Worm (Caenorhabditis elegans) whole organism, late embryonic: ENCODE results near the gene C35C5.10.

Experiments
- F13H6.1 ChIP-seq: sonication (generic microtip); optimal IDR thresholded peaks from 2 replicates; lab custom pipeline; 2016; ENCODE audit warnings: missing genetic modification characterization, missing compliant biosample characterization
- K09A11.1 ChIP-seq: sonication (generic microtip); optimal IDR thresholded peaks from 2 replicates; lab custom pipeline; 2017; ENCODE audit warnings: antibody characterized with exemption, mild to moderate bottlenecking, missing genetic modification characterization, missing compliant biosample characterization; ENCODE audit not compliant: insufficient read depth
- ceh-31 ChIP-seq: sonication (generic microtip); optimal IDR thresholded peaks from 2 replicates; lab custom pipeline; 2016; ENCODE audit warnings: missing genetic modification characterization, missing compliant biosample characterization
- dmd-4 ChIP-seq: sonication (generic microtip); optimal IDR thresholded peaks from 2 replicates; lab custom pipeline; 2016; ENCODE audit warnings: borderline replicate concordance, missing genetic modification characterization, missing compliant biosample characterization
- hlh-13 ChIP-seq: fragments of 200-800 bp; sonication (Bioruptor generic); optimal IDR thresholded peaks from 2 replicates; lab custom pipeline; 2018; ENCODE audit warnings: mild to moderate bottlenecking, missing genetic modification characterization, missing compliant biosample characterization
- pax-1 ChIP-seq: fragments of 150-350 bp; optimal IDR thresholded peaks from 2 replicates; lab custom pipeline; 2014; ENCODE audit warnings: missing biosample characterization, missing genetic modification characterization
- pqm-1 ChIP-seq: sonication (generic microtip); optimal IDR thresholded peaks from 2 replicates; lab custom pipeline; 2016; ENCODE audit warnings: missing genetic modification characterization, missing compliant biosample characterization
- zip-5 ChIP-seq: sonication (generic microtip); optimal IDR thresholded peaks from 2 replicates; lab custom pipeline; 2016; ENCODE audit warnings: missing genetic modification characterization, missing compliant biosample characterization

DNA sequence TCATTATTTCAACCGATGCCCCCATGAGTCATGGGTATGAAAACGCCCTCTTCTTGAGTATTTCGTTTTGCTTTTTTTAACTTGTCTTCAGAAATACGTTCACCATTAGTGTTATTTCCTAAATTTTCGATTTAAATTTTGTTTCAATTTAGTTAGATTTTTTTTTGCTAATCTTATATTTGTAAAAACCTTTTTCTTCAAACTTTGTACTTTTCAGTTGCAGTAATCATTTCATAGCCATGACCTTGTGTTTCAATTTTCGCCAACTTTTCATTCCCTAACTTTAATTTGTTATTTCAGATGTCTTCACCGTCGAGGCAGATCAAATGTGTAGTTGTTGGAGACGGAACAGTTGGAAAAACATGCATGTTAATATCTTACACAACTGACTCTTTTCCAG is 7.7 kb upstream of the C35C5.10 start, which contains the start of gene mig-2:
- TF ChIP-seq pax-1 (tag; lab: Kevin White, UChicago) (no peak), zip-5 (tag; lab: Kevin White, UChicago) (no peak), hlh-13 (GFP tag; lab: Kevin White, UChicago) (no peak), K09A11.1 (tag; lab: Kevin White, UChicago) (no peak), F13H6.1 (tag; lab: Kevin White, UChicago) (no peak), pqm-1 (tag; lab: Kevin White, UChicago) (no peak), ceh-31 (no peak), dmd-4 (tag; lab: Kevin White, UChicago) (no peak)
